Worm (Caenorhabditis elegans) whole organism, mixed stage, embryonic: ENCODE data around the gene glb-3.
A peak's percentile ranks its signal among the peaks of the same experiment; 100 is the strongest.

ENCODE experiments used
- blmp-1 ChIP-seq: fragments of 150-350 bp; optimal IDR thresholded peaks from 2 replicates; lab custom pipeline; 2014; ENCODE audit warnings: missing biosample characterization, missing genetic modification characterization
- ceh-39 ChIP-seq: fragments of 150-350 bp; optimal IDR thresholded peaks from 2 replicates; lab custom pipeline; 2014; ENCODE audit warnings: missing biosample characterization, missing genetic modification characterization
- ceh-43 ChIP-seq: fragments of 200-800 bp; sonication (Bioruptor generic); optimal IDR thresholded peaks from 2 replicates; lab custom pipeline; 2018; ENCODE audit warnings: mild to moderate bottlenecking, missing genetic modification characterization, moderate library complexity, missing compliant biosample characterization
- ceh-83 ChIP-seq: fragments of 200-800 bp; sonication (Bioruptor generic); optimal IDR thresholded peaks from 2 replicates; lab custom pipeline; 2018; ENCODE audit warnings: mild to moderate bottlenecking, missing genetic modification characterization, missing compliant biosample characterization
- cnd-1 ChIP-seq: fragments of 200-800 bp; sonication (Bioruptor generic); optimal IDR thresholded peaks from 2 replicates; lab custom pipeline; 2018; ENCODE audit warnings: mild to moderate bottlenecking, missing genetic modification characterization, missing compliant biosample characterization
- drap-1 ChIP-seq: fragments of 200-800 bp; sonication (Bioruptor generic); optimal IDR thresholded peaks from 3 replicates; lab custom pipeline; 2018; ENCODE audit warnings: mild to moderate bottlenecking, missing genetic modification characterization, missing compliant biosample characterization
- elt-1 ChIP-seq: sonication (generic microtip); optimal IDR thresholded peaks from 2 replicates; lab custom pipeline; 2017; ENCODE audit warnings: missing genetic modification characterization, mild to moderate bottlenecking, missing compliant biosample characterization, antibody characterized with exemption, moderate library complexity, borderline replicate concordance; ENCODE audit not compliant: insufficient read depth
- elt-3 ChIP-seq: fragments of 150-350 bp; optimal IDR thresholded peaks from 2 replicates; lab custom pipeline; 2014; ENCODE audit warnings: missing biosample characterization, missing genetic modification characterization
- flh-1 ChIP-seq: fragments of 200-800 bp; sonication (Bioruptor generic); optimal IDR thresholded peaks from 2 replicates; lab custom pipeline; 2018; ENCODE audit warnings: mild to moderate bottlenecking, missing genetic modification characterization, moderate library complexity, missing compliant biosample characterization
- ham-2 ChIP-seq: fragments of 200-800 bp; sonication (Bioruptor generic); optimal IDR thresholded peaks from 2 replicates; lab custom pipeline; 2018; ENCODE audit warnings: mild to moderate bottlenecking, missing genetic modification characterization, missing compliant biosample characterization
- hlh-1 ChIP-seq: fragments of 150-350 bp; optimal IDR thresholded peaks from 2 replicates; lab custom pipeline; 2014; ENCODE audit warnings: missing biosample characterization, missing genetic modification reagents, missing genetic modification characterization
- lin-13 ChIP-seq: fragments of 150-350 bp; optimal IDR thresholded peaks from 2 replicates; lab custom pipeline; 2014; ENCODE audit warnings: missing biosample characterization, missing genetic modification characterization
- lin-32 ChIP-seq: fragments of 200-800 bp; sonication (Bioruptor generic); optimal IDR thresholded peaks from 2 replicates; lab custom pipeline; 2018; ENCODE audit warnings: mild to moderate bottlenecking, missing genetic modification characterization, missing compliant biosample characterization
- mab-5 ChIP-seq: fragments of 150-350 bp; optimal IDR thresholded peaks from 2 replicates; lab custom pipeline; 2014; ENCODE audit warnings: missing biosample characterization, missing genetic modification characterization
- mep-1 ChIP-seq: fragments of 150-350 bp; optimal IDR thresholded peaks from 2 replicates; lab custom pipeline; 2017; ENCODE audit warnings: missing biosample characterization, missing genetic modification reagents, missing genetic modification characterization, inconsistent platforms
- mls-2 ChIP-seq: sonication (generic microtip); optimal IDR thresholded peaks from 2 replicates; lab custom pipeline; 2016; ENCODE audit warnings: mild to moderate bottlenecking, missing genetic modification characterization, moderate library complexity, missing compliant biosample characterization
- nhr-2 ChIP-seq: fragments of 150-350 bp; optimal IDR thresholded peaks from 2 replicates; lab custom pipeline; 2014; ENCODE audit warnings: missing biosample characterization, missing genetic modification characterization
- nhr-237 ChIP-seq: fragments of 150-350 bp; optimal IDR thresholded peaks from 2 replicates; lab custom pipeline; 2014; ENCODE audit warnings: missing biosample characterization, missing genetic modification characterization
- nhr-28 ChIP-seq: fragments of 150-350 bp; optimal IDR thresholded peaks from 2 replicates; lab custom pipeline; 2014; ENCODE audit warnings: missing biosample characterization, missing genetic modification characterization
- sem-2 ChIP-seq: fragments of 200-800 bp; sonication (Bioruptor generic); optimal IDR thresholded peaks from 2 replicates; lab custom pipeline; 2018; ENCODE audit warnings: mild to moderate bottlenecking, missing genetic modification characterization, missing compliant biosample characterization
- sptf-1 ChIP-seq: sonication (generic microtip); optimal IDR thresholded peaks from 2 replicates; lab custom pipeline; 2017; ENCODE audit warnings: mild to moderate bottlenecking, missing genetic modification characterization, moderate library complexity, missing compliant biosample characterization
- tbx-8 ChIP-seq: fragments of 200-800 bp; sonication (Bioruptor generic); optimal IDR thresholded peaks from 2 replicates; lab custom pipeline; 2018; ENCODE audit warnings: mild to moderate bottlenecking, missing genetic modification characterization, moderate library complexity, missing compliant biosample characterization
- unc-39 ChIP-seq: fragments of 150-350 bp; optimal IDR thresholded peaks from 2 replicates; lab custom pipeline; 2014; ENCODE audit warnings: missing biosample characterization, missing genetic modification characterization
- unc-62 ChIP-seq: fragments of 150-350 bp; optimal IDR thresholded peaks from 2 replicates; lab custom pipeline; 2014; ENCODE audit warnings: missing biosample characterization, missing genetic modification reagents, missing genetic modification characterization
- zip-8 ChIP-seq: fragments of 150-350 bp; optimal IDR thresholded peaks from 2 replicates; lab custom pipeline; 2014; ENCODE audit warnings: missing biosample characterization, missing genetic modification characterization
- ztf-11 ChIP-seq: fragments of 150-350 bp; optimal IDR thresholded peaks from 2 replicates; lab custom pipeline; 2014; ENCODE audit warnings: missing biosample characterization, missing genetic modification characterization

glb-3 gene

DNA sequence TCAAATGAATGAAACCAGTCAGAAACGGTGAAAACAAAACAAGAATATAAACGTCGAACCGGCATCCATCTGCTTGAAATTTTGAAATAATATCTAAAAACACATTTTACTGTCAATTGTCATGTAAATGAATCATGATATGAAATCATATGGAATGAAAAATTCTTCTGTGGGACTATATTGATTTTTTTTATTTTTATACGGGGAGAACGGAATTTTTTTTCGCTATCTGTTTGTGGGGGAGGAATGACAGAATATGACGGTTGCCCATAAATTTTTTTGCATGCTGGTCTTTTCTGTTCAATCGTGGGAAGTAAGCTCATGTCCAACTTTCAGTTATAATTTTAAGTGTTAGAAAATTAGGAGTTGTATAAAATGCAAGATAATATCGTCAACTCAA lies 10.3 kb downstream of the glb-3 start, which contains the start of gene C06H2.7:
Gene C06H2.7, minus strand, starts transcription at position 101 of the 400 bp plus-strand sequence.
- TF ChIP-seq lin-32 (GFP tag; lab: Kevin White, UChicago), result no peak
- no peak for TF ChIP-seq unc-62 (GFP tag; lab: Kevin White, UChicago)
- TF ChIP-seq blmp-1 (tag; lab: Kevin White, UChicago), result no peak
- no peak for TF ChIP-seq mls-2 (tag; lab: Kevin White, UChicago)
- no peak for TF ChIP-seq nhr-2 (tag; lab: Kevin White, UChicago)
- no peak for TF ChIP-seq sptf-1
- no peak for TF ChIP-seq ztf-11
- TF ChIP-seq lin-13 (tag; lab: Kevin White, UChicago), result no peak
- no peak for TF ChIP-seq unc-39 (tag; lab: Kevin White, UChicago)
- no peak for TF ChIP-seq mep-1 (tag; lab: Kevin White, UChicago)
- TF ChIP-seq, all 35 proteins: peak for 0

DNA sequence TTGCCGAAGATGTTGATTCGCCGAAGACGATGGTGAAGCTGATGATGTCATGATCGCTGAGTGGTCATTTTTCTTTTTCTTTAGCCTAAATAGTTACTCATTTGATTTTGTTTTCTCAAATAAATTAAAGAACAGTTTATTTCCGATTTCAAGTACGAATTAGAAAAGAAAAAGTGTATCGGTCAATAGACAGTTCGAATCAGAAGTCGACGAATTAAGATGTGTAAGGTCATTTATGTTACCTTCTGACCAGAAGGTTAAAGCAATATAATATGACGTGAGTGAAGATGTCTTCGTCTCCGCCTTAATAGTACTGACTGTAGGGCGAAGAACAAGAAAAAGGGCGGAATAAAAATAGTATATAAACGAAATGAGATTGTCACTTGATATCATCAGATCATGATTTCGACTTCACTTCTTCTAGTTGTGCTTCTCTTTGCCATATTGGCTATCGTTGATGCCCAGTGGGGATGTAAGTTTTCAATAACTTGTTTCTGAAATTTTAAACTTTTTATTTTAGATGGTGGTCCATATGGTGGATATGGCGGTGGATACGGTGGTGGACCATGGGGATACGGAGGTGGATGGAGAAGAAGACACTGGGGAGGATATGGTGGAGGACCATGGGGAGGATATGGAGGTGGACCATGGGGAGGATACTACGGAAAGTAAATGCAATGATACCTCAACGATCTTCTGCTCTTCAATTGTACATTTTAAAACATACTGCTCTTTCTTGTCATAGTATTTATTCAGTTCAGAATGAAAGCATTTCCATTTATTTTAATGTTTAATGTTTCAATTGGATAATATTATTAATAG lies 12.8 kb downstream of the glb-3 start, which contains the start of the genes T19C4.24 and nlp-33:
Gene T19C4.24, minus strand, starts transcription at position 51 of the 822 bp plus-strand sequence.
Gene nlp-33, plus strand, starts transcription at position 389 of the 822 bp plus-strand sequence.
- TF ChIP-seq unc-39 (tag; lab: Kevin White, UChicago) (no peak), elt-1 (tag; lab: Kevin White, UChicago) (no peak), elt-3 (no peak), cnd-1 (tag; lab: Kevin White, UChicago) (no peak), flh-1 (GFP tag; lab: Kevin White, UChicago) (no peak), blmp-1 (tag; lab: Kevin White, UChicago) (no peak), nhr-237 (tag; lab: Kevin White, UChicago) (no peak), drap-1 (GFP tag; lab: Kevin White, UChicago) (no peak), lin-13 (tag; lab: Kevin White, UChicago) (no peak), ceh-39 (tag; lab: Kevin White, UChicago) (no peak), mls-2 (tag; lab: Kevin White, UChicago) (no peak), zip-8 (tag; lab: Kevin White, UChicago) (no peak), unc-62 (GFP tag; lab: Kevin White, UChicago) (no peak)

DNA sequence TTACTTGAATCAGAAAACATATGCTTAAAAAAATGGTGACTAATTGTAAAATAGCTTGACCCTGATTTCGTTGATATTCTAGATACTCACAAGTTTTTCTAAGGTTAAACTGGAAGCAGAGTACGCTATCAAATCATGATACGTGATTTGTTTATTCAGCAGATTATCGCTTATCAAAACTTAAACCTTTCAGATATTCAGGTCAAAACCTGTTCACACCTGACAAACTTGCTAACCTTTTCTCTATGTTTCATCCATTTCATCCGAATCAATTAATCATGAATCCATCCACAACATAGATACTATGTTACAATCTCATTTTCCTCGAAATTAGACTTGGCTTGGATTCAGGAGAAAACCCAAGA lies 13.4 kb downstream of the glb-3 start:
- TF ChIP-seq nhr-237 (tag; lab: Kevin White, UChicago) (peak; percentile 16), hlh-1 (no peak)

ce11 chrV:11148971-11149370 lies 14.6 kb downstream of the glb-3 start:
- TF ChIP-seq mab-5 (tag; lab: Kevin White, UChicago) (no peak), lin-32 (GFP tag; lab: Kevin White, UChicago) (no peak), blmp-1 (tag; lab: Kevin White, UChicago) (peak; percentile 22), ceh-43 (no peak), elt-3 (no peak), ztf-11 (no peak), flh-1 (GFP tag; lab: Kevin White, UChicago) (no peak)

- TF ChIP-seq ztf-11, result no peak
- no peak for TF ChIP-seq mab-5 (tag; lab: Kevin White, UChicago)
- TF ChIP-seq sptf-1, result no peak
- no peak for TF ChIP-seq flh-1 (GFP tag; lab: Kevin White, UChicago)
- no peak for TF ChIP-seq sem-2
- no peak for TF ChIP-seq ham-2 (GFP tag; lab: Kevin White, UChicago)
- no peak for TF ChIP-seq nhr-2 (tag; lab: Kevin White, UChicago)
- no peak for TF ChIP-seq cnd-1 (tag; lab: Kevin White, UChicago)
- no peak for TF ChIP-seq nhr-28 (tag; lab: Kevin White, UChicago)
Observed at ce11 chrV:11149405-11149804, 15.0 kb downstream of the glb-3 start, which contains the start of gene T19C4.1. T19C4.1 (plus strand) TSS chrV:11149705.

DNA sequence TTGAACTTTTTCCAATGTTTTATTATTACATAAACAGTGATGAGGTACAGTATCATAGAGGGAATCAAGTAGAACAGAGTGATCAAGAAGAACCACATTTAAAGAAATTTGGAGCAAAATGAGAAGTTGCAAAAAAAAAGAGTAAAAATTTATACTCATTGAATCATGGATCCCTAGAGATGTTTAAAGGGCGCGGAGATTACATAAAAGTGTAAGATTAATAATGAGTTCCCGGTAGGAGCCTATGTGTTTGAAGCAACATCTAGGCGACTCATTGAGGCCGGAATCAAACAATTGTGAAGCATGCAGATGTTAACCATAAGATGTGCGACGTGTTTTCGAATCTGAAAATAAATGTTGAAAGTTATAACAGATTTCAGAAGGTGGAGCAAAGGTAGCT lies 17.9 kb downstream of the glb-3 start, which contains the start of gene srg-39:
Gene srg-39, minus strand, starts transcription at position 101 of the 400 bp plus-strand sequence.
- TF ChIP-seq ztf-11 (no peak), ham-2 (GFP tag; lab: Kevin White, UChicago) (no peak), tbx-8 (GFP tag; lab: Kevin White, UChicago) (no peak), elt-1 (tag; lab: Kevin White, UChicago) (no peak), ceh-83 (GFP tag; lab: Kevin White, UChicago) (no peak)
- TF ChIP-seq, all 35 proteins: peak for 0
